Worm (Caenorhabditis elegans) whole organism, midembryonic: ENCODE measurements around the gene C16D2.1.

Source experiments
- T22C8.4 ChIP-seq: fragments of 200-800 bp; sonication (Bioruptor generic); IDR thresholded peaks from 2 replicates; pipeline ENCODE4 v1.3.6; 2022; ENCODE audit warnings: missing genetic modification characterization, missing compliant biosample characterization
- cog-1 ChIP-seq: sonication (generic microtip); optimal IDR thresholded peaks from 2 replicates; lab custom pipeline; 2016; ENCODE audit warnings: missing genetic modification characterization, missing compliant biosample characterization
- flt-1 ChIP-seq: fragments of 200-800 bp; sonication (Bioruptor generic); IDR thresholded peaks from 2 replicates; pipeline ENCODE4 v1.3.6; 2022; ENCODE audit warnings: missing genetic modification characterization, missing compliant biosample characterization
- klf-2 ChIP-seq: fragments of 200-800 bp; sonication (Bioruptor generic); conservative IDR thresholded peaks from 2 replicates; pipeline ENCODE4 v1.3.6; 2022; ENCODE audit warnings: missing genetic modification reagents, missing genetic modification characterization, missing compliant biosample characterization
- med-1 ChIP-seq: sonication (generic microtip); optimal IDR thresholded peaks from 2 replicates; lab custom pipeline; 2017; ENCODE audit warnings: missing genetic modification characterization, mild to moderate bottlenecking, missing compliant biosample characterization, antibody characterized with exemption, missing genetic modification reagents; ENCODE audit not compliant: insufficient read depth
- ref-1 ChIP-seq: fragments of 200-800 bp; sonication (Bioruptor generic); conservative IDR thresholded peaks from 2 replicates; pipeline ENCODE4 v1.3.6; 2022; ENCODE audit warnings: missing genetic modification reagents, missing genetic modification characterization, missing compliant biosample characterization
- tab-1 ChIP-seq: fragments of 200-800 bp; sonication (Bioruptor generic); IDR thresholded peaks from 2 replicates; pipeline ENCODE4 v1.3.6; 2022; ENCODE audit warnings: missing genetic modification characterization, missing compliant biosample characterization
- ztf-23 ChIP-seq: fragments of 200-800 bp; sonication (Bioruptor generic); IDR thresholded peaks from 2 replicates; pipeline ENCODE4 v1.3.6; 2022; ENCODE audit warnings: missing genetic modification reagents, missing genetic modification characterization, missing compliant biosample characterization
- ztf-29 ChIP-seq: fragments of 200-800 bp; sonication (Bioruptor generic); IDR thresholded peaks from 2 replicates; pipeline ENCODE4 v1.3.6; 2022; ENCODE audit warnings: missing genetic modification reagents, missing genetic modification characterization, missing compliant biosample characterization

Gene C16D2.1

DNA sequence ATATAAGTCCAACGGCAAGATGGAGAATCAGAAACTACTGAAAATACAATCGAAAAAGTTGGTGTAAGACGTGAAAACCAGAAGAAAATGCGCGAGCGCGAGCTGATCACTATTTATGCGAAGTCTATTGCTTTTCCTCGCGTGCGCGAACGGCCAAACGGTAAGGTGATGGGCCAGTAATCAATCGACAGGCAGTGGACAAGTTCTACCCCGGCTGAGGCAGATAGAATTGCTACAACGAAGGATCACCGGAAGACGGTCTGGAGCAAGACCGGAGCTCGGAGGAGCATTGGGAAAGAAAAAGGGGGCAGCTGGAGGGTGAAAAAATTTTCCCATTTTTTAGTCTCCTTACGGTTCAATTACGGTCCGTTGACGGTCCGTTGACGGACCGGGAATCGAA lies 28.8 kb upstream of the C16D2.1 start:
- 0 out of 2 replicates have a peak, but pooled peaks have one; percentile 14 for TF ChIP-seq klf-2 (GFP tag; lab: Robert Waterston, UW)
- peak; percentile 89 for TF ChIP-seq flt-1 (GFP tag; lab: Robert Waterston, UW)
- TF ChIP-seq tab-1 (GFP tag; lab: Robert Waterston, UW): peak; percentile 83
- peak; percentile 21; the same call in 1 of the 2 replicates for TF ChIP-seq T22C8.4
- TF ChIP-seq ref-1 (GFP tag; lab: Robert Waterston, UW): 0 out of 2 replicates have a peak, but pooled peaks have one; percentile 28
- TF ChIP-seq ztf-23: peak; percentile 60; the same call in 1 of the 2 replicates
- TF ChIP-seq ztf-29: 0 out of 2 replicates have a peak, but pooled peaks have one; percentile 28

DNA sequence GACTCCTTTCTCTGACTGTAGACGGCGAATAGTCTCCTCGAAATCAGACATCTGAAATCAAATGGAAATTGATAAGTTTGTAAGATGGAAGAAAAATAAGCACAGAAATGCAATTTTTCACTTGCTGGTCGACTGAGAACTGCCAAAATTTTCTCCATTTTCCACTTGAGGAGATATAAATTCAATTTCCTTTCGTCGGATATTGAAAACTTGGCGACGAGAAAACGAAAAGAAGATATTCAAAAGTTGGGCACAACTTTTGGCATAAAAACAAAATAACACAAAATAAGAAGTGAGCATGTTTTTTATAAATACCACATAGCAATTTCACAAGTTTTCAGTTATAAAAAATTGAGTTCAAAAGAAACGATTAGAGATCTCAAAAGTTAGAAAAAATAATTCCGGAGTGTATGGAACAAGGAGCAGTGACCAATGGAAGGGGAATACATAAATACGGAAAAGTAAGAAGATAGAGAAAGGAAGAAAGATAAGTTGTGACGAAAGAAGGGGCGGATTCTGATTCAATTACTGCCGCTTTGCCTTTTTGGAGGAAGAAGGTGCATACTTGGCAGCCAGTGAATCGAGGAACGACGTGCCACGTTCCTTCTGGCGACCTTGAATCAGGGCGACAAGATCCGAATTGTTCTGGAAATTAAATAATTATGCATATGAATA lies 24.2 kb upstream of the C16D2.1 start, which contains the start of gene dyrb-1:
Gene dyrb-1, minus strand, starts transcription at position 51 of the 675 bp plus-strand sequence.
- TF ChIP-seq cog-1 (tag; lab: Kevin White, UChicago) (no peak), med-1 (no peak), tab-1 (GFP tag; lab: Robert Waterston, UW) (no peak), T22C8.4 (no peak), ztf-23 (no peak), ref-1 (GFP tag; lab: Robert Waterston, UW) (no peak)

DNA sequence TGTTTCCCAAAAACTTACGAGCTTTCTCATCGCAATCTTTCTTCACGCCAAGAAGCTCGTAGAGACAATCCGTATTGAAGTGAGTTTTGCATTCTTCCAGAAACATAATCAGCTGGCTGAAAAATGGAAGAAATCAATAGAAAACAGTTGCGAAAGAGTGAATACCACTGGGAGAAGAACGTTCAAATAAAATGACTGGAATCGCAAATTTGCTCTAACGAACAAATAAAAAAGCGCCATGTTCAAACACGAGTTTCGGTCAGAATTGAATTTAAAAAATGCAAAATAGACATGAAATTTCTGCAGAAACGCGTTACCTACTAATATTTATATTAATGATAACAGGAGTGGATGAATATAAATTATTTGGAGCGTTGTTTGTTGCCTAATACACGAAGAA lies 23.0 kb upstream of the C16D2.1 start, which contains the start of gene dnj-23:
Gene dnj-23, minus strand, starts transcription at position 158 of the 400 bp plus-strand sequence.
- TF ChIP-seq T22C8.4 (no peak), klf-2 (GFP tag; lab: Robert Waterston, UW) (no peak), ref-1 (GFP tag; lab: Robert Waterston, UW) (no peak), flt-1 (GFP tag; lab: Robert Waterston, UW) (no peak), med-1 (no peak), ztf-23 (no peak), cog-1 (tag; lab: Kevin White, UChicago) (no peak), ztf-29 (no peak), tab-1 (GFP tag; lab: Robert Waterston, UW) (no peak)

DNA sequence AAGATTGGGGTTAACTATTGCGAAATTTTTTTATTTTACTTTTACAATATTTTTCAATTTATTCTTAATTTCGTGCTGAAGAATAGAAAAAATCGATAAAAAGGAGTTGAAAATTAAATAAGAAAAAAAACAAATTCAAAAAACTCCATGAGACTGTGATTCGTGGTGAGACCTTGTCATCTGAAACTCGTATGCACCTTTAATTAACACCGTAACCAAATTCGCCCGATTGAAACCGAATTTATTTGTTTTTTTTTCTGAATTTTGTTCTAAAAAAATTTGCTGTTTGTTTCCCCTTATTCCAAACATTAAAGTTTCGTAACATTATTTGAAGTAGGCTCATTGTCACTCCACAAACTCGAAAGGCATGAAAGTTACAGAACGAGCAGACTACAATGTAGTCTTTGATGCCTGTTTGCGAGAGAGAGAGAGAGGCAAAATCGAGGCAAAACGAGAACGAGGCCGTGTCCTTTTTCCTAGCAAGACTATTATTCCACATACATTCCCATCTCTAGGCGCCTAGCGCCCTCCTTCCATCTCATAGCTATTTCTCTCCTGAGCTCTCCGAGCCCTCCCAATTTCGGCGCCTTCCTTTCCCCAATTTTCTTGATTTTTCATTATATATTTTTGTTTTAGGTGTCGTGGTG lies 22.4 kb upstream of the C16D2.1 start, which contains the start of gene T24H10.4:
Gene T24H10.4, plus strand, starts transcription at position 630 of the 647 bp plus-strand sequence.
- no peak for TF ChIP-seq med-1
- no peak for TF ChIP-seq klf-2 (GFP tag; lab: Robert Waterston, UW)
- no peak for TF ChIP-seq ztf-23
- no peak for TF ChIP-seq ref-1 (GFP tag; lab: Robert Waterston, UW)
- TF ChIP-seq T22C8.4: no peak
- no peak for TF ChIP-seq cog-1 (tag; lab: Kevin White, UChicago)
- TF ChIP-seq flt-1 (GFP tag; lab: Robert Waterston, UW): no peak
- TF ChIP-seq ztf-29: no peak
- TF ChIP-seq tab-1 (GFP tag; lab: Robert Waterston, UW): no peak

DNA sequence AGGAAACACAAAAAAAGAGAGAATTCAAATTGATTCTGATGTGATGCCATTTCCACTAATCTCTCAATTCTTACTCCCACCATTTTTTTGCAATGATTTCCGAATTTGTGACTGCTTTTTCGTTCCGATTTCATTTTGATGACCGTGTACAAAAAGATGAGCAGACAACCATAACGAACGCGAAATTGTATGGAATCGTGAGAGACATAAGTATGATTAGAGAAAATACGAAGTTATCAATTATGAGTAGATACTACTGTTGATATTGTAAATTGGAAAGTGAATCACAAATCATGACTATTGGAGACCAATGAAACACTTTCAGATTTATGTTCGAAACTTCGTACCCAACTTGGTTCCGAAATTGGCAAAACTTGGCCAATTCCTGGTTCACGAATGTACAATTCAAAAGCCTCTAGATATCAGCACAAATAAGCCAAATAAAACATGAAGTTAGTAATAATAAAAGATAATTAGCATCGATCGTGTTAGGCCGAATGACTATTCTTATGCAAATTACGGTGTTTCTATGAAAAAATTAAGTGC lies 19.9 kb upstream of the C16D2.1 start:
- TF ChIP-seq klf-2 (GFP tag; lab: Robert Waterston, UW): no peak

- TF ChIP-seq cog-1 (tag; lab: Kevin White, UChicago): peak; percentile 54
- TF ChIP-seq flt-1 (GFP tag; lab: Robert Waterston, UW): no peak
These were observed 18.6 kb upstream of the C16D2.1 start, which contains the start of gene jun-1 for ce11 chrII:9112851-9113250. jun-1 (plus strand) TSS chrII:9113157.

- TF ChIP-seq ref-1 (GFP tag; lab: Robert Waterston, UW) (no peak), ztf-29 (no peak), flt-1 (GFP tag; lab: Robert Waterston, UW) (no peak), ztf-23 (no peak), med-1 (no peak), klf-2 (GFP tag; lab: Robert Waterston, UW) (no peak), tab-1 (GFP tag; lab: Robert Waterston, UW) (no peak), T22C8.4 (no peak), cog-1 (tag; lab: Kevin White, UChicago) (no peak)
These were observed 17.7 kb upstream of the C16D2.1 start for ce11 chrII:9113759-9114158.

- TF ChIP-seq klf-2 (GFP tag; lab: Robert Waterston, UW): no peak
- no peak for TF ChIP-seq tab-1 (GFP tag; lab: Robert Waterston, UW)
- no peak for TF ChIP-seq flt-1 (GFP tag; lab: Robert Waterston, UW)
- TF ChIP-seq ztf-29: no peak
- no peak for TF ChIP-seq ztf-23
These were observed 16.5 kb upstream of the C16D2.1 start for ce11 chrII:9114972-9115371.

- TF ChIP-seq T22C8.4 (no peak), ztf-23 (no peak), ref-1 (GFP tag; lab: Robert Waterston, UW) (no peak), med-1 (no peak), flt-1 (GFP tag; lab: Robert Waterston, UW) (no peak)
These were observed 15.8 kb upstream of the C16D2.1 start for ce11 chrII:9115644-9116043.

ce11 chrII:9116404-9116803 lies 15.1 kb upstream of the C16D2.1 start:
- no peak for TF ChIP-seq ztf-23
